Fruit fly (Drosophila melanogaster) whole organism, prepupa: ENCODE measurements around the gene DIP2.

ENCODE experiments used
- Blimp-1 ChIP-seq: fragments of 200-800 bp; sonication (Bioruptor generic); optimal IDR thresholded peaks from 3 replicates; lab custom pipeline; 2017; ENCODE audit warnings: missing biosample characterization, missing genetic modification characterization, mild to moderate bottlenecking, moderate library complexity, missing genetic modification reagents
- CG11902 ChIP-seq: fragments of 200-800 bp; sonication (Bioruptor generic); optimal IDR thresholded peaks from 3 replicates; lab custom pipeline; 2016; ENCODE audit warnings: missing biosample characterization, missing genetic modification characterization
- CG34406 ChIP-seq: fragments of 200-800 bp; sonication (Bioruptor generic); optimal IDR thresholded peaks from 3 replicates; lab custom pipeline; 2016; ENCODE audit warnings: missing biosample characterization, missing genetic modification characterization
- CG8319 ChIP-seq: fragments of 200-800 bp; sonication (Bioruptor generic); optimal IDR thresholded peaks from 3 replicates; lab custom pipeline; 2016; ENCODE audit warnings: missing biosample characterization, missing genetic modification characterization
- CG8632 ChIP-seq: fragments of 200-800 bp; sonication (Bioruptor generic); optimal IDR thresholded peaks from 3 replicates; lab custom pipeline; 2016; ENCODE audit warnings: missing biosample characterization, missing genetic modification characterization
- Hr39 ChIP-seq: fragments of 200-800 bp; sonication (Bioruptor generic); optimal IDR thresholded peaks from 2 replicates; lab custom pipeline; 2016; ENCODE audit warnings: missing biosample characterization, missing genetic modification characterization
- Met ChIP-seq: fragments of 200-800 bp; sonication (Bioruptor generic); optimal IDR thresholded peaks from 3 replicates; lab custom pipeline; 2016; ENCODE audit warnings: missing biosample characterization, missing genetic modification characterization
- Sox102F ChIP-seq: fragments of 200-800 bp; sonication (Bioruptor generic); optimal IDR thresholded peaks from 2 replicates; lab custom pipeline; 2016; ENCODE audit warnings: missing biosample characterization, mild to moderate bottlenecking, missing genetic modification characterization
- acj6 ChIP-seq: fragments of 200-800 bp; sonication (Bioruptor generic); optimal IDR thresholded peaks from 3 replicates; lab custom pipeline; 2016; ENCODE audit warnings: missing biosample characterization, missing genetic modification characterization
- pdm3 ChIP-seq: fragments of 200-800 bp; sonication (Bioruptor generic); optimal IDR thresholded peaks from 3 replicates; lab custom pipeline; 2016; ENCODE audit warnings: missing biosample characterization, missing genetic modification characterization

DNA sequence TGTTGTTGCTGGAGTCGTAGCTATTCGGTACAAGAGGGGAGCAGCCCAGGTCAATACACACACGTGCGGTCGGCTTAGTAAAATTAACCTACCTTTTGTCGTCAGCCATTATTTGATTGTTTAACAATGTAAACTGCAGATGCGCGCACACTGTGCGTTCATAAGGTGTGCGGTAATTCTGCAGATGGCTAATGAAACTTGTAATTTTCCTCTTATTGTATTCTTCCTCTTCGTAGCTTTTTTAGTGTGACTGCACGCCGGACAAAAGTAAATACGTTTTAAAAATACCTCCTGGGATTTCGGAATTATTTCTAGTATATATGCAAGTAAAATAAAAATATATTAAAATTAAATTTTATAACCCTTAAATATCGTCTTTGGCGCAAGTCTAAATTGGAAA lies 46.6 kb downstream of the DIP2 start, which contains the start of gene Prp4k:
- TF ChIP-seq Sox102F: no peak
- TF ChIP-seq Met (GFP tag; lab: Kevin White, UChicago): no peak
- TF ChIP-seq CG8632: no peak
- no peak for TF ChIP-seq pdm3
- TF ChIP-seq acj6: no peak
- no peak for TF ChIP-seq CG34406 (GFP tag; lab: Kevin White, UChicago)
- TF ChIP-seq Hr39 (GFP tag; lab: Kevin White, UChicago): no peak
- no peak for TF ChIP-seq CG11902
- TF ChIP-seq Blimp-1 (GFP tag; lab: Kevin White, UChicago): no peak
- no peak for TF ChIP-seq CG8319 (GFP tag; lab: Kevin White, UChicago)
